Worm (Caenorhabditis elegans) whole organism, midembryonic: ENCODE results near the gene hgap-2.

ENCODE experiments used
- T22C8.4 ChIP-seq: fragments of 200-800 bp; sonication (Bioruptor generic); IDR thresholded peaks from 2 replicates; pipeline ENCODE4 v1.3.6; 2022; ENCODE audit warnings: missing genetic modification characterization, missing compliant biosample characterization
- cog-1 ChIP-seq: sonication (generic microtip); optimal IDR thresholded peaks from 2 replicates; lab custom pipeline; 2016; ENCODE audit warnings: missing genetic modification characterization, missing compliant biosample characterization
- flt-1 ChIP-seq: fragments of 200-800 bp; sonication (Bioruptor generic); IDR thresholded peaks from 2 replicates; pipeline ENCODE4 v1.3.6; 2022; ENCODE audit warnings: missing genetic modification characterization, missing compliant biosample characterization
- klf-2 ChIP-seq: fragments of 200-800 bp; sonication (Bioruptor generic); conservative IDR thresholded peaks from 2 replicates; pipeline ENCODE4 v1.3.6; 2022; ENCODE audit warnings: missing genetic modification reagents, missing genetic modification characterization, missing compliant biosample characterization
- med-1 ChIP-seq: sonication (generic microtip); optimal IDR thresholded peaks from 2 replicates; lab custom pipeline; 2017; ENCODE audit warnings: missing genetic modification characterization, mild to moderate bottlenecking, missing compliant biosample characterization, antibody characterized with exemption, missing genetic modification reagents; ENCODE audit not compliant: insufficient read depth
- ref-1 ChIP-seq: fragments of 200-800 bp; sonication (Bioruptor generic); conservative IDR thresholded peaks from 2 replicates; pipeline ENCODE4 v1.3.6; 2022; ENCODE audit warnings: missing genetic modification reagents, missing genetic modification characterization, missing compliant biosample characterization
- tab-1 ChIP-seq: fragments of 200-800 bp; sonication (Bioruptor generic); IDR thresholded peaks from 2 replicates; pipeline ENCODE4 v1.3.6; 2022; ENCODE audit warnings: missing genetic modification characterization, missing compliant biosample characterization
- ztf-23 ChIP-seq: fragments of 200-800 bp; sonication (Bioruptor generic); IDR thresholded peaks from 2 replicates; pipeline ENCODE4 v1.3.6; 2022; ENCODE audit warnings: missing genetic modification reagents, missing genetic modification characterization, missing compliant biosample characterization
- ztf-29 ChIP-seq: fragments of 200-800 bp; sonication (Bioruptor generic); IDR thresholded peaks from 2 replicates; pipeline ENCODE4 v1.3.6; 2022; ENCODE audit warnings: missing genetic modification reagents, missing genetic modification characterization, missing compliant biosample characterization

ce11 chrII:8701619-8702350 is 17.1 kb upstream of the hgap-2 start, which contains the start of gene sphk-1:
- TF ChIP-seq flt-1 (GFP tag; lab: Robert Waterston, UW) (no peak), tab-1 (GFP tag; lab: Robert Waterston, UW) (no peak), klf-2 (no peak), ref-1 (GFP tag; lab: Robert Waterston, UW) (no peak), med-1 (GFP tag; lab: Kevin White, UChicago) (no peak), T22C8.4 (GFP tag; lab: Robert Waterston, UW) (no peak), ztf-23 (GFP tag; lab: Robert Waterston, UW) (no peak), ztf-29 (GFP tag; lab: Robert Waterston, UW) (no peak), cog-1 (no peak)
